Worm (Caenorhabditis elegans): ENCODE results near the gene F56C9.3.
A peak's percentile ranks its signal among the peaks of the same experiment; 100 is the strongest.

The F56C9.3 gene

DNA sequence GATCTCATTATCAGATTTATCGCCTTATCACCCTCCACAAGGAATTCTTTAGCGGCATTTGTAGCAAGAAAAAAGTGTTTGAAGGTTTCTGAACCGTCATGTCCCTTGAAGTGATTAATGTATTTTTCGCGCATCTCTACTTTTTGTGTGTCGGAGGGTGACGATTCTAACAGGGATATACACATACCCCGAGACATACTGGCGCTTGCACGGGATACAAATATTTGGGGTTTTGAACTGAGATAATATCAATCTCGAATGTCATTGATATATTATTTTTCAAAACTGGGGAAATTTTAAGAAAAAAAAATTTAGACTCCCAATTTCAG, 5.5 kb upstream of the F56C9.3 start (continued):
- TF ChIP-seq lin-15B (tag; optimal IDR thresholded peaks at IDR 0.05) (no peak), ztf-7 (tag; optimal IDR thresholded peaks at IDR 0.05) (no peak), D1046.2 (GFP tag; IDR thresholded peaks at IDR 0.05) (no peak), lin-1 (GFP tag; IDR thresholded peaks at IDR 0.05) (no peak), rbr-2 (tag; optimal IDR thresholded peaks at IDR 0.05) (no peak), nhr-11 (tag; optimal IDR thresholded peaks at IDR 0.05) (no peak), php-3 (GFP tag; IDR thresholded peaks at IDR 0.05) (no peak), Y105C5A.15 (GFP tag; IDR thresholded peaks at IDR 0.05) (no peak), madf-5 (GFP tag; IDR thresholded peaks at IDR 0.05) (no peak), lir-3 (tag; optimal IDR thresholded peaks at IDR 0.05) (no peak), unc-62 (GFP tag; optimal IDR thresholded peaks at IDR 0.05 in 1 of 2) (peak in 1 of 2 experiments; percentile 43), unc-62 (tag; optimal IDR thresholded peaks at IDR 0.05) (no peak), ctbp-1 (GFP tag; IDR thresholded peaks at IDR 0.05) (no peak), madf-9 (GFP tag; conservative IDR thresholded peaks at IDR 0.05) (no peak), dve-1 (tag; optimal IDR thresholded peaks at IDR 0.05; ENCODE audit: insufficient read depth) (no peak)

DNA sequence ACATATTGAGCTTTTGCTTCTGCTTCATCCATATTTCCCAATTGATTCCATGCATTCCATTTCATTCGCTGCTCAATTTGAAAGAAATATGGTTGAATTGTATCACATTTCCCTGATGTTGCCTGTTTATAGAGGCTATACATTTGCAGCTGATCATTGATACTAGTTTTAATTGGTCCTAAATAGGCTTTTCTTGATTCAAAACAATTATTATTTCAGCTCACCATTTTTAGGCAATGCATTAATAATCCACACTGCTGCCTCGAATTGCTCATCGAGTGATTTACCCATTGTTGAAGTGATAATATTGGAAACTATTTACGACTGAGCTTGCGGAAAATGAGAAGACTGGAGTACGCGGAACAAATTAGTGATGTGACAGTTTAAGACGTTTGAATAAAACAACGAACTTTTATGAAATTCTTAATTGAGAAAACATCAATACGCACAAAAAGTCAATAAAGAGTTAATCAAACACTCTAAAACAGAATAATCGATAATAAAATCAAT, 2.4 kb upstream of the F56C9.3 start, which contains the start of gene acbp-4:
Gene acbp-4 (minus strand): TSS at position 510 of the 510 bp plus-strand sequence.
- TF ChIP-seq ZK337.2 (GFP tag; IDR thresholded peaks at IDR 0.05) (no peak), unc-62 (GFP tag; optimal IDR thresholded peaks at IDR 0.05 in 1 of 2) (peak in 1 of 2 experiments; percentile 60), unc-62 (tag; optimal IDR thresholded peaks at IDR 0.05) (no peak), ceh-28 (tag; optimal IDR thresholded peaks at IDR 0.05) (peak; percentile 38)

DNA sequence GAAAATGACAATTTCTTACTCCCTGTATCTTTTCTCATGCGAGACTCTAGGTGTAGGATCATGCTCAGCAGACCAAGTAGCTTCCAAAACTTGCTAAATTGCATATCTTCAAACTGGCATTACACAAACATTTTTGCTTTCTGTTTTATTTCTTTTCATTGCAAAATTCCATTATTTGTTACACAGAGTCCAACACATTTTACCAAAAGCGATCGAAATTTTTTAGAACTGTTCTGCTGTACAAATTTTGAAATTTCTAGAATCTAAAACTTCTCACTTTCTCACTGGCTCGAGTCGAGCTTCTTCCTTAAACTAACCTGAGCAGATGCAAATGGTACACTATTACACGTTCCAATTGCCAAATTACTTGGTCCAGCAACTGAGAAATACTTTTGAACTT, 3.4 kb downstream of the F56C9.3 start:
- TF ChIP-seq set-16 (GFP tag; IDR thresholded peaks at IDR 0.05): no peak
- TF ChIP-seq lim-7 (GFP tag; IDR thresholded peaks at IDR 0.05): no peak
- no peak for TF ChIP-seq T26A8.4 (GFP tag; IDR thresholded peaks at IDR 0.05)
- no peak for TF ChIP-seq daf-16 (GFP tag; optimal IDR thresholded peaks at IDR 0.05)
- TF ChIP-seq daf-16 (tag; optimal IDR thresholded peaks at IDR 0.05): no peak
- no peak for TF ChIP-seq vab-7 (GFP tag; IDR thresholded peaks at IDR 0.05)
- TF ChIP-seq aha-1 (tag): peak; percentile 93
- TF ChIP-seq tag-97 (GFP tag; IDR thresholded peaks at IDR 0.05): no peak

DNA sequence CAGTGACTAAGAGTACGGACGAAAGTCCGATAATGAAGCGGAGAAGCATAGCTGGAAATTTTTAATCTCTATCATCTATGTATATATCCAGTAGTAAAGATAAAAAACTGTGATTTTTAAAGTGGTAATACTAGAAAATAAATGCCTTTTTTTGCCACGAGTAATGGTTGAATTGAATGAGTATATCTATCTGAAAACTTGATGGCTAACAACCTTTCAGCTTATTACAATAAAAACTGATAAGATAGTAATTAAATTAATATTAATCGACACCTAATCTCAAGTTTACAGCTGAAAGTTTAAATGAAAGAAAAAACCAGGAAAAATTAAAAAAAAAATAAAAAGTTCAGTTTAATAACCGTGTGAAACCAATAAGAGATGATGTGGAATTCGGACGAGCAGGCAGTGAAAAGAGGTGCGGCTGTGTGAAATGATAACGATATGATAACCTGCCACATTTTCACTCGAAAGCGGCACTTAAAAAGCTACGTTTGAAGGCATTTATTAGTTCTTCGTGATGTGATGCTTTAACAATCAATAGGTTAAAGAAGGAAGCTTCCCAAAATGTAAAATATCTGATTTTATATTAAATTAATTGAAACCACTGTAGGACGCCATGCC, 3.9 kb downstream of the F56C9.3 start, which contains the start of gene nspg-6:
Gene nspg-6 (minus strand): TSS at position 51 of the 621 bp plus-strand sequence.
- no peak for TF ChIP-seq ama-1 (optimal IDR thresholded peaks at IDR 0.05)
- no peak for TF ChIP-seq daf-12 (tag; optimal IDR thresholded peaks at IDR 0.05)
- TF ChIP-seq aha-1 (tag): no peak
- peak; percentile 70; the same call in 1 of the 2 replicates for TF ChIP-seq php-3 (GFP tag; IDR thresholded peaks at IDR 0.05)
- TF ChIP-seq hlh-11 (tag; optimal IDR thresholded peaks at IDR 0.05): peak; percentile 30
- TF ChIP-seq mdt-29 (GFP tag; IDR thresholded peaks at IDR 0.05): no peak
- TF ChIP-seq pha-4 (GFP tag; IDR thresholded peaks at IDR 0.05): no peak
- no peak for TF ChIP-seq pha-4 (tag; optimal IDR thresholded peaks at IDR 0.05)
- peak; percentile 39 for TF ChIP-seq dve-1 (tag; optimal IDR thresholded peaks at IDR 0.05; ENCODE audit: insufficient read depth)
- TF ChIP-seq rbr-2 (tag; optimal IDR thresholded peaks at IDR 0.05): no peak
- no peak for TF ChIP-seq nhr-77 (tag; optimal IDR thresholded peaks at IDR 0.05)
- no peak for TF ChIP-seq ceh-20 (GFP tag; IDR thresholded peaks at IDR 0.05)
- no peak for TF ChIP-seq unc-39 (tag; optimal IDR thresholded peaks at IDR 0.05)
- TF ChIP-seq lin-15B (tag; optimal IDR thresholded peaks at IDR 0.05): no peak
- TF ChIP-seq lin-1 (GFP tag; IDR thresholded peaks at IDR 0.05): no peak
- TF ChIP-seq D1046.2 (GFP tag; IDR thresholded peaks at IDR 0.05): no peak
- no peak for TF ChIP-seq nhr-76 (tag; optimal IDR thresholded peaks at IDR 0.05)
- no peak for TF ChIP-seq ztf-11 (tag; optimal IDR thresholded peaks at IDR 0.05)
- no peak for TF ChIP-seq daf-19 (GFP tag; conservative IDR thresholded peaks at IDR 0.05)
- no peak for TF ChIP-seq ces-1 (GFP tag; optimal IDR thresholded peaks at IDR 0.05)
- no peak for TF ChIP-seq daf-16 (GFP tag; optimal IDR thresholded peaks at IDR 0.05)
- TF ChIP-seq daf-16 (tag; optimal IDR thresholded peaks at IDR 0.05): peak; percentile 48
- peak; percentile 97 for TF ChIP-seq pqm-1 (tag; optimal IDR thresholded peaks at IDR 0.05)
- TF ChIP-seq madf-9 (GFP tag; conservative IDR thresholded peaks at IDR 0.05): no peak
- no peak for TF ChIP-seq lin-39 (tag; optimal IDR thresholded peaks at IDR 0.05)
- no peak for TF ChIP-seq zag-1 (tag; optimal IDR thresholded peaks at IDR 0.05)
- TF ChIP-seq fkh-10 (GFP tag; optimal IDR thresholded peaks at IDR 0.05): no peak
- TF ChIP-seq zfp-2 (tag; optimal IDR thresholded peaks at IDR 0.05): no peak
- no peak for TF ChIP-seq ceh-32 (tag; optimal IDR thresholded peaks at IDR 0.05; ENCODE audit: poor library complexity)
- TF ChIP-seq F10B5.3 (tag; optimal IDR thresholded peaks at IDR 0.05): no peak
- no peak for TF ChIP-seq attf-4 (tag; optimal IDR thresholded peaks at IDR 0.05)
- no peak for TF ChIP-seq Y75B8A.6 (GFP tag; IDR thresholded peaks at IDR 0.05)

All from whole organism, L4 larva.